Worm (Caenorhabditis elegans): Measurements from ENCODE around the gene T28H10.1.

DNA sequence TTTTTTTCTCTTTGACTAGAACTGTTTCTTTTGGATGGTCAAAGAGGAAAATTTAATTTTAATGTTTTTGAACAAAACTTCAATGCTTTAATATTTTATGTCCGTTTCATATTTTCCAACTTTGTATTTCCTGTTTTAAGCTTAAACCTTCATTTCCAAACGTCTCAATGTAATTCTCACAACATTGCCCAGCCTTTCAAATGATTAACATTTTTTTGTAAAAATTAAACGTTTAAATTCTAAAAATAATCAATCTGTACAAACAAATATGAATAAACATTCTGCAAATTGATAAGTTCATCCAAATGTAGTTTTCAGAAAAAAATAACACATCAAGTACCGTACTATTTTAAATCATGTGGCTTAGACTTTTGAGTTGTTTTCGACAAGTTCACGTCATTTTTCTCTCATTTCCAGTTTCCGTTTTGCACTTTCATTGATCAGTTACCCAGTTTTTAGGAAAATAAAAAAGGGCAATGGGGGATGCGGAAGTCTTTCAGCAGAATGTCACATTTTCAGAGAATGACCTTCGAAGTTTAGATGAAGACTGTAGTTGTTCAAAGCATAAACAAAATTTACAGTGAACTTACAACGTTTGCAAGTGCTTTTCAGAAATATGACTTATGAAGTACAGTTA is 39.2 kb downstream of the T28H10.1 start:
- no peak for TF ChIP-seq skn-1 (tag; optimal IDR thresholded peaks at IDR 0.05)
- peak; percentile 7 for TF ChIP-seq unc-62 (GFP tag; optimal IDR thresholded peaks at IDR 0.05)
- no peak for TF ChIP-seq ztf-11 (tag; optimal IDR thresholded peaks at IDR 0.05)
- no peak for TF ChIP-seq nhr-11 (tag; optimal IDR thresholded peaks at IDR 0.05)
- peak; percentile 56 for TF ChIP-seq tbx-2 (tag; optimal IDR thresholded peaks at IDR 0.05)
- peak; percentile 20 for TF ChIP-seq jun-1 (tag; optimal IDR thresholded peaks at IDR 0.05)
- peak; percentile 61 for TF ChIP-seq fos-1 (tag; optimal IDR thresholded peaks at IDR 0.05)
- TF ChIP-seq elt-1 (tag; optimal IDR thresholded peaks at IDR 0.05), result no peak
- TF ChIP-seq mdl-1 (tag; optimal IDR thresholded peaks at IDR 0.05), result no peak

All from whole organism, L3 larva.